Worm (Caenorhabditis elegans): ENCODE measurements around the gene Y53F4B.23.

DNA sequence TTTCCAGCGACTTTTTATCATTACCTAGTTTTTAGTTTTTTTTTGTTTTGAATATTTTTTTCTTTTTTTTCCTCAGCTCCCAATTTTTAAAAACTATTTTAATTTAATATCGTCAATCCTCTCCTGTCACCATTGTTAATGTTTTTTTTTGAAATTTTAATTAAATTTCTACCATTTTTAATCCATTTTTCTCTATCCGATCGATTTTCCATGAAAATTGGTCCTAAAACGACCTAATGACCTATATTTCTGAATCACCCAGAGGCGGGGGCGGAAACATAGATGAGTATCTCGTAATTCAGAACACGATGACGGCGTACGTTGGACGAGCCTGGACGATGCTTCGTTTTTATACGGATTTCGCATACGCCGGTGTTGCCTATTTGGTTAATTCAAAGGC lies 14.5 kb upstream of the Y53F4B.23 start, which contains the start of gene Y53F4B.39:
- TF ChIP-seq bed-1 (GFP tag; IDR thresholded peaks at IDR 0.05) (no peak), sea-2 (GFP tag; IDR thresholded peaks at IDR 0.05) (no peak), unc-130 (GFP tag; optimal IDR thresholded peaks at IDR 0.05) (no peak)
